Worm (Caenorhabditis elegans) whole organism, dauer: ENCODE measurements around the gene F19H6.5.

Experiments used
- unc-62 ChIP-seq: sonication (generic microtip); optimal IDR thresholded peaks from 2 replicates; lab custom pipeline; 2017; ENCODE audit warnings: missing biosample characterization, missing genetic modification reagents, missing genetic modification characterization

F19H6.5 gene

ce11 chrX:12356581-12356980, 8.1 kb downstream of the F19H6.5 start, which contains the start of gene nspc-12:
TSS of gene nspc-12 (minus strand) at chrX:12356681.
- no peak for TF ChIP-seq unc-62 (GFP tag; lab: Kevin White, UChicago)

ce11 chrX:12352872-12353271, 11.8 kb downstream of the F19H6.5 start, which contains the start of gene F42F12.4:
TSS of gene F42F12.4 (minus strand) at chrX:12352947.
- no peak for TF ChIP-seq unc-62 (GFP tag; lab: Kevin White, UChicago)

- TF ChIP-seq unc-62 (GFP tag; lab: Kevin White, UChicago) = no peak
Observed at ce11 chrX:12350207-12350606, 14.5 kb downstream of the F19H6.5 start, which contains the start of gene F42F12.3. TSS of gene F42F12.3 (plus strand) at chrX:12350578.

ce11 chrX:12348329-12348728, 16.4 kb downstream of the F19H6.5 start, which contains the start of gene F42F12.14:
TSS of gene F42F12.14 (plus strand) at chrX:12348629.
- no peak for TF ChIP-seq unc-62 (GFP tag; lab: Kevin White, UChicago)

- TF ChIP-seq unc-62 (GFP tag; lab: Kevin White, UChicago) = no peak
Observed at ce11 chrX:12347822-12348221, 16.9 kb downstream of the F19H6.5 start.

ce11 chrX:12346729-12347128, 18.0 kb downstream of the F19H6.5 start, which contains the start of gene F42F12.11:
TSS of gene F42F12.11 (plus strand) at chrX:12347029.
- no peak for TF ChIP-seq unc-62 (GFP tag; lab: Kevin White, UChicago)

ce11 chrX:12343279-12343678, 21.4 kb downstream of the F19H6.5 start, which contains the start of the genes nspc-9 and nspc-10:
TSS of gene nspc-9 (minus strand) at chrX:12343379.
TSS of gene nspc-10 (plus strand) at chrX:12343609.
- no peak for TF ChIP-seq unc-62 (GFP tag; lab: Kevin White, UChicago)

- TF ChIP-seq unc-62 (GFP tag; lab: Kevin White, UChicago) = no peak
Observed at ce11 chrX:12341338-12341737, 23.4 kb downstream of the F19H6.5 start, which contains the start of gene zig-2. TSS of gene zig-2 (minus strand) at chrX:12341438.

- TF ChIP-seq unc-62 (GFP tag; lab: Kevin White, UChicago) = no peak
Observed at ce11 chrX:12337846-12338490, 26.7 kb downstream of the F19H6.5 start, which contains the start of gene srd-44. TSS of gene srd-44 (plus strand) at chrX:12338440.

- no peak for TF ChIP-seq unc-62 (GFP tag; lab: Kevin White, UChicago)
Observed at ce11 chrX:12335808-12336207, 28.9 kb downstream of the F19H6.5 start, which contains the start of gene srd-48. TSS of gene srd-48 (plus strand) at chrX:12336108.

- TF ChIP-seq unc-62 (GFP tag; lab: Kevin White, UChicago) = no peak
Observed at ce11 chrX:12333479-12333878, 31.2 kb downstream of the F19H6.5 start, which contains the start of gene srd-47. TSS of gene srd-47 (plus strand) at chrX:12333642.

- no peak for TF ChIP-seq unc-62 (GFP tag; lab: Kevin White, UChicago)
Observed at ce11 chrX:12331795-12332194, 32.9 kb downstream of the F19H6.5 start, which contains the start of gene srd-46. TSS of gene srd-46 (plus strand) at chrX:12332095.

- no peak for TF ChIP-seq unc-62 (GFP tag; lab: Kevin White, UChicago)
Observed at ce11 chrX:12328676-12329075, 36.0 kb downstream of the F19H6.5 start, which contains the start of gene srd-45. TSS of gene srd-45 (plus strand) at chrX:12328976.

ce11 chrX:12326424-12326823, 38.3 kb downstream of the F19H6.5 start, which contains the start of gene srd-41:
TSS of gene srd-41 (plus strand) at chrX:12326724.
- TF ChIP-seq unc-62 (GFP tag; lab: Kevin White, UChicago) = no peak

ce11 chrX:12323439-12323838, 41.3 kb downstream of the F19H6.5 start, which contains the start of gene srd-40:
TSS of gene srd-40 (plus strand) at chrX:12323739.
- TF ChIP-seq unc-62 (GFP tag; lab: Kevin White, UChicago) = no peak

ce11 chrX:12321357-12321756, 43.3 kb downstream of the F19H6.5 start, which contains the start of gene F17A2.13:
TSS of gene F17A2.13 (plus strand) at chrX:12321657.
- TF ChIP-seq unc-62 (GFP tag; lab: Kevin White, UChicago) = no peak
